Worm (Caenorhabditis elegans) whole organism, young adult: ENCODE results near the gene spp-30.
A peak's percentile ranks its signal among the peaks of the same experiment; 100 is the strongest.

Experiments used
- F22D6.2 ChIP-seq: sonication (generic microtip); optimal IDR thresholded peaks from 2 replicates; lab custom pipeline; 2016; ENCODE audit warnings: mild to moderate bottlenecking, missing genetic modification characterization, missing compliant biosample characterization
- F37B4.10 ChIP-seq: fragments of 200-800 bp; sonication (Bioruptor generic); IDR thresholded peaks from 2 replicates; pipeline ENCODE4 v1.3.6; 2022; ENCODE audit warnings: missing genetic modification characterization, missing compliant biosample characterization
- K11D2.4 ChIP-seq: fragments of 200-800 bp; sonication (Bioruptor generic); IDR thresholded peaks from 2 replicates; pipeline ENCODE4 v1.3.6; 2022; ENCODE audit warnings: missing genetic modification reagents, missing genetic modification characterization, missing compliant biosample characterization
- Y53G8AR.9 ChIP-seq: fragments of 200-800 bp; sonication (Bioruptor generic); conservative IDR thresholded peaks from 2 replicates; pipeline ENCODE4 v1.3.6; 2022; ENCODE audit warnings: missing genetic modification reagents, missing genetic modification characterization, missing compliant biosample characterization
- Y56A3A.18 ChIP-seq: fragments of 200-800 bp; sonication (Bioruptor generic); IDR thresholded peaks from 2 replicates; pipeline ENCODE4 v1.3.6; 2022; ENCODE audit warnings: missing genetic modification reagents, missing genetic modification characterization, missing compliant biosample characterization
- Y95B8A.8 ChIP-seq: fragments of 200-800 bp; sonication (Bioruptor generic); IDR thresholded peaks from 2 replicates; pipeline ENCODE4 v1.3.6; 2022; ENCODE audit warnings: missing genetic modification reagents, missing genetic modification characterization, missing compliant biosample characterization
- ama-1 ChIP-seq, 3 experiments: fragments of 150-350 bp in 1 of 3; sonication (generic microtip) in 2 of 3; optimal IDR thresholded peaks; 2 replicates each; lab custom pipeline; 2014 to 2018; ENCODE audit warnings: missing biosample characterization in 2 of 3, missing genetic modification characterization in 2 of 3, missing genetic modification reagents in 2 of 3
- atf-7 ChIP-seq: sonication (generic microtip); optimal IDR thresholded peaks from 2 replicates; lab custom pipeline; 2017; ENCODE audit warnings: mild to moderate bottlenecking, missing genetic modification characterization, missing compliant biosample characterization
- athp-1 ChIP-seq: sonication (generic microtip); optimal IDR thresholded peaks from 2 replicates; lab custom pipeline; 2017; ENCODE audit warnings: mild to moderate bottlenecking, missing genetic modification characterization, missing compliant biosample characterization
- ccch-3 ChIP-seq: fragments of 200-800 bp; sonication (Bioruptor generic); optimal IDR thresholded peaks from 2 replicates; lab custom pipeline; 2018; ENCODE audit warnings: mild to moderate bottlenecking, missing genetic modification characterization, missing compliant biosample characterization
- ceh-100 ChIP-seq: fragments of 200-800 bp; sonication (Bioruptor generic); IDR thresholded peaks from 2 replicates; pipeline ENCODE4 v1.3.6; 2022; ENCODE audit warnings: missing genetic modification reagents, missing genetic modification characterization, missing compliant biosample characterization
- dox-1 ChIP-seq: fragments of 200-800 bp; sonication (Bioruptor generic); IDR thresholded peaks from 2 replicates; pipeline ENCODE4 v1.3.6; 2022; ENCODE audit warnings: missing genetic modification reagents, missing genetic modification characterization, missing compliant biosample characterization
- egl-44 ChIP-seq: fragments of 200-800 bp; sonication (Bioruptor generic); IDR thresholded peaks from 2 replicates; pipeline ENCODE4 v1.3.6; 2022; ENCODE audit warnings: missing genetic modification reagents, missing genetic modification characterization, missing compliant biosample characterization
- ekl-4 ChIP-seq: fragments of 200-800 bp; sonication (Bioruptor generic); IDR thresholded peaks from 2 replicates; pipeline ENCODE4 v1.3.6; 2022; ENCODE audit warnings: missing genetic modification reagents, missing genetic modification characterization, missing compliant biosample characterization
- fkh-3 ChIP-seq: sonication (generic microtip); optimal IDR thresholded peaks from 2 replicates; lab custom pipeline; 2016; ENCODE audit warnings: mild to moderate bottlenecking, missing genetic modification characterization, missing compliant biosample characterization
- gei-17 ChIP-seq: fragments of 200-800 bp; sonication (Bioruptor generic); optimal IDR thresholded peaks from 2 replicates; lab custom pipeline; 2018; ENCODE audit warnings: mild to moderate bottlenecking, missing genetic modification characterization, missing compliant biosample characterization
- hlh-12 ChIP-seq: sonication (generic microtip); optimal IDR thresholded peaks from 2 replicates; lab custom pipeline; 2016; ENCODE audit warnings: missing genetic modification characterization, missing compliant biosample characterization
- hmg-1.2 ChIP-seq: fragments of 200-800 bp; sonication (Bioruptor generic); IDR thresholded peaks from 2 replicates; pipeline ENCODE4 v1.3.6; 2022; ENCODE audit warnings: missing genetic modification reagents, missing genetic modification characterization, missing compliant biosample characterization
- hsf-1 ChIP-seq: fragments of 200-800 bp; sonication (Bioruptor generic); IDR thresholded peaks from 2 replicates; pipeline ENCODE4 v1.3.6; 2022; ENCODE audit warnings: missing genetic modification reagents, missing genetic modification characterization, missing compliant biosample characterization
- lag-1 ChIP-seq: fragments of 200-800 bp; sonication (Bioruptor generic); IDR thresholded peaks from 2 replicates; pipeline ENCODE4 v1.3.6; 2022; ENCODE audit warnings: missing genetic modification reagents, missing genetic modification characterization, missing compliant biosample characterization
- let-607 ChIP-seq, 2 experiments: fragments of 200-800 bp in 1 of 2; sonication (Bioruptor generic) in 1 of 2; sonication (generic microtip) in 1 of 2; optimal IDR thresholded peaks; 2 replicates each; lab custom pipeline; 2016 to 2018; ENCODE audit warnings: mild to moderate bottlenecking in 2 of 2, missing compliant biosample characterization in 2 of 2, missing genetic modification characterization in 2 of 2, moderate library complexity in 2 of 2, missing genotype in 1 of 2
- lin-26 ChIP-seq: fragments of 200-800 bp; sonication (Bioruptor generic); IDR thresholded peaks from 2 replicates; pipeline ENCODE4 v1.3.6; 2022; ENCODE audit warnings: missing genetic modification reagents, missing genetic modification characterization, missing compliant biosample characterization
- lin-40 ChIP-seq: sonication (generic microtip); optimal IDR thresholded peaks from 2 replicates; lab custom pipeline; 2016; ENCODE audit warnings: missing genetic modification characterization, mild to moderate bottlenecking, missing compliant biosample characterization, missing genotype, missing genetic modification reagents
- lin-54 ChIP-seq: fragments of 200-800 bp; sonication (Bioruptor generic); optimal IDR thresholded peaks from 2 replicates; lab custom pipeline; 2018; ENCODE audit warnings: mild to moderate bottlenecking, missing genetic modification characterization, missing compliant biosample characterization
- lsl-1 ChIP-seq: fragments of 200-800 bp; sonication (Bioruptor generic); optimal IDR thresholded peaks from 2 replicates; lab custom pipeline; 2018; ENCODE audit warnings: mild to moderate bottlenecking, missing genetic modification characterization, moderate library complexity, missing compliant biosample characterization
- lsy-27 ChIP-seq: sonication (generic microtip); optimal IDR thresholded peaks from 2 replicates; lab custom pipeline; 2017; ENCODE audit warnings: missing genetic modification characterization, mild to moderate bottlenecking, missing compliant biosample characterization, antibody characterized with exemption, missing genotype, borderline replicate concordance; ENCODE audit not compliant: insufficient read depth
- mel-28 ChIP-seq: sonication (generic microtip); optimal IDR thresholded peaks from 2 replicates; lab custom pipeline; 2016; ENCODE audit warnings: borderline replicate concordance, mild to moderate bottlenecking, missing genetic modification characterization, missing compliant biosample characterization
- nfya-1 ChIP-seq: sonication (generic microtip); optimal IDR thresholded peaks from 2 replicates; lab custom pipeline; 2017; ENCODE audit warnings: antibody characterized with exemption, missing compliant biosample characterization, missing genetic modification characterization, borderline replicate concordance; ENCODE audit not compliant: insufficient read depth
- nhr-80 ChIP-seq: sonication (generic microtip); optimal IDR thresholded peaks from 2 replicates; lab custom pipeline; 2016; ENCODE audit warnings: missing genetic modification characterization, missing compliant biosample characterization
- nhr-90 ChIP-seq: sonication (generic microtip); optimal IDR thresholded peaks from 2 replicates; lab custom pipeline; 2016; ENCODE audit warnings: missing genotype, mild to moderate bottlenecking, missing genetic modification characterization, missing compliant biosample characterization
- pbrm-1 ChIP-seq: fragments of 200-800 bp; sonication (Bioruptor generic); IDR thresholded peaks from 2 replicates; pipeline ENCODE4 v1.3.6; 2022; ENCODE audit warnings: missing genetic modification reagents, missing genetic modification characterization, missing compliant biosample characterization
- rcor-1 ChIP-seq: fragments of 200-800 bp; sonication (Bioruptor generic); IDR thresholded peaks from 2 replicates; pipeline ENCODE4 v1.3.6; 2022; ENCODE audit warnings: missing genetic modification reagents, missing genetic modification characterization, missing compliant biosample characterization
- repo-1 ChIP-seq: sonication (generic microtip); optimal IDR thresholded peaks from 2 replicates; lab custom pipeline; 2017; ENCODE audit warnings: mild to moderate bottlenecking, missing genetic modification characterization, missing compliant biosample characterization
- somi-1 ChIP-seq: fragments of 200-800 bp; sonication (Bioruptor generic); optimal IDR thresholded peaks from 2 replicates; lab custom pipeline; 2018; ENCODE audit warnings: mild to moderate bottlenecking, missing genetic modification characterization, missing compliant biosample characterization
- tbp1 ChIP-seq: fragments of 200-800 bp; sonication (Bioruptor generic); optimal IDR thresholded peaks from 2 replicates; lab custom pipeline; 2018; ENCODE audit warnings: mild to moderate bottlenecking, missing genetic modification characterization, missing compliant biosample characterization
- tbx-9 ChIP-seq: sonication (generic microtip); optimal IDR thresholded peaks from 2 replicates; lab custom pipeline; 2016; ENCODE audit warnings: borderline replicate concordance, missing genetic modification characterization, inconsistent platforms, missing compliant biosample characterization
- ztf-22 ChIP-seq: fragments of 200-800 bp; sonication (Bioruptor generic); optimal IDR thresholded peaks from 2 replicates; lab custom pipeline; 2018; ENCODE audit warnings: mild to moderate bottlenecking, missing genetic modification characterization, moderate library complexity, missing compliant biosample characterization
- ztf-26 ChIP-seq: sonication (generic microtip); optimal IDR thresholded peaks from 2 replicates; lab custom pipeline; 2017; ENCODE audit warnings: missing genetic modification characterization, missing compliant biosample characterization
- ztf-6 ChIP-seq: fragments of 200-800 bp; sonication (Bioruptor generic); IDR thresholded peaks from 2 replicates; pipeline ENCODE4 v1.3.6; 2022; ENCODE audit warnings: missing genetic modification reagents, missing genetic modification characterization, missing compliant biosample characterization

spp-30 gene

ce11 chrX:11605766-11606490 lies 22.6 kb downstream of the spp-30 start (continued):
- TF ChIP-seq nhr-80 (tag; lab: Kevin White, UChicago) (peak; percentile 95), ama-1 (optimal IDR thresholded peaks at IDR 0.05; lab: Kevin White, UChicago) (no peak), ama-1 (GFP tag; optimal IDR thresholded peaks at IDR 0.05; lab: Kevin White, UChicago) (no peak), egl-44 (GFP tag; lab: Robert Waterston, UW) (no peak), fkh-3 (tag; lab: Kevin White, UChicago) (no peak), lin-26 (peak; percentile 90), nfya-1 (no peak), ccch-3 (no peak), lsl-1 (GFP tag; lab: Kevin White, UChicago) (peak; percentile 17), ztf-22 (GFP tag; lab: Kevin White, UChicago) (peak; percentile 74), dox-1 (GFP tag; lab: Robert Waterston, UW) (peak; percentile 94), lag-1 (GFP tag; lab: Robert Waterston, UW) (no peak), Y53G8AR.9 (GFP tag; lab: Robert Waterston, UW) (peak; percentile 89; the same call in 1 of the 2 replicates), ceh-100 (GFP tag; lab: Robert Waterston, UW) (peak; percentile 14; the same call in 1 of the 2 replicates), somi-1 (GFP tag; lab: Kevin White, UChicago) (peak; percentile 99), lin-54 (GFP tag; lab: Kevin White, UChicago) (peak; percentile 75), pbrm-1 (GFP tag; lab: Robert Waterston, UW) (peak; percentile 95), lsy-27 (tag; lab: Kevin White, UChicago) (no peak)
- TF ChIP-seq, all 124 proteins: peak for 69

ce11 chrX:11605214-11605765 lies 23.2 kb downstream of the spp-30 start, which contains the start of gene ftt-2:
TSS of gene ftt-2 (minus strand) at chrX:11605419.
- TF ChIP-seq mel-28 (tag; lab: Kevin White, UChicago), result no peak
- peak; percentile 72 for TF ChIP-seq ama-1 (optimal IDR thresholded peaks at IDR 0.05; lab: Kevin White, UChicago)
- no peak for TF ChIP-seq ama-1 (GFP tag; optimal IDR thresholded peaks at IDR 0.05; lab: Kevin White, UChicago)

DNA sequence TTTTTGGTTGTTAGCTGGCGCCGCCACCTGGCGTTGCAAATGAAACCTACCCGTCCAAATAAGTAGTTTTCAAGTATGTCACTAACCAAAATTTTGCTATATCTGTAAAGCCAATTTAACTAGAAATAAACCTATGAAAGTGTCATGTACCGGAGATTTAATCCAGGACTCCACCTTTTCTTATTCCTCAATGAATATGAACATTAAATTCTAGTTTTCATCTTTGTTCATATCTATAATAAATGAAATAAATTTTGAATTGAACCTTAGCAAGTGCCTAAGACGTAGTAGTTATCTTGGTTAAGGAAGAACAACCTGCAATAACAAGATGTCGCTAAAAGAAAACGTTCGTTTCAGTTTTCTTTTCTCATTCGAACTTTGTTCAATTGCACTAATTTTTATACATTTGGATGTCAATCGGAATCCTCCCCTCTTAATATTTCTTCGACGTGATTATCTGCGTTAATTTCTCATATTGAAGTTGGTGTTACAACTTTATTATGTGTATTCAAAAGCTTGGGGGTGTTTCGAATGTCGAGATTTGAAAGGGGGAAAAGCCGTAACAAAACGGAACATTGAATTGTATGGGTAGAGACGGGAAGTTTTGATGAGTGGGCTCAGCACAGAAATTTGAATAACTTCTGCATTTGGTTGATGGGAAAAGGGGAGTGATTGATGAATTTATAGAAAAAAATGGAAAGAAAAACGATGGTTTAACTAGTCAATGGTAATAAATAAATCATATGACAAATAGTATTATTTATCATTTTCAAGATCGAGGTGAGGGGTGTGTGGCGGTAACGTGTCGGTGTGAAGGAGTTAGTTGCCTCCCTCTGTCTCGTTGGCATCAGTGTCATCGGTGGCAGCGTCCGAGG lies 25.0 kb downstream of the spp-30 start:
- peak; percentile 68 for TF ChIP-seq somi-1 (GFP tag; lab: Kevin White, UChicago)
- TF ChIP-seq ekl-4 (GFP tag; lab: Robert Waterston, UW), result no peak; the same call in 1 of the 2 replicates
- peak; percentile 51 for TF ChIP-seq tbp1 (GFP tag; lab: Kevin White, UChicago)
- TF ChIP-seq Y56A3A.18, result peak; percentile 92
- TF ChIP-seq lsl-1 (GFP tag; lab: Kevin White, UChicago), result no peak
- peak; percentile 90 for TF ChIP-seq repo-1 (tag; lab: Kevin White, UChicago)
- peak; percentile 60 for TF ChIP-seq ztf-26 (tag; lab: Kevin White, UChicago)
- TF ChIP-seq nhr-90 (tag; lab: Kevin White, UChicago), result peak; percentile 27
- TF ChIP-seq ama-1 (optimal IDR thresholded peaks at IDR 0.05; lab: Kevin White, UChicago), result peak; percentile 76
- peak in 1 of 2 experiments; percentile 36 for TF ChIP-seq ama-1 (GFP tag; optimal IDR thresholded peaks at IDR 0.05; lab: Kevin White, UChicago)
- peak; percentile 8 for TF ChIP-seq F22D6.2 (tag; lab: Kevin White, UChicago)
- no peak for TF ChIP-seq ztf-6 (GFP tag; lab: Robert Waterston, UW)
- TF ChIP-seq hsf-1 (GFP tag; lab: Robert Waterston, UW), result peak; percentile 15; the same call in 1 of the 2 replicates
- no peak for TF ChIP-seq tbx-9 (tag; lab: Kevin White, UChicago)
- TF ChIP-seq ceh-100 (GFP tag; lab: Robert Waterston, UW), result peak; percentile 8; the same call in 1 of the 2 replicates
- TF ChIP-seq atf-7 (tag; lab: Kevin White, UChicago), result peak; percentile 69
- no peak for TF ChIP-seq hlh-12
- TF ChIP-seq F37B4.10 (GFP tag; lab: Robert Waterston, UW), result no peak
- peak in 1 of 2 experiments; percentile 45 for TF ChIP-seq let-607 (tag; optimal IDR thresholded peaks at IDR 0.05; lab: Kevin White, UChicago)
- peak; percentile 74 for TF ChIP-seq gei-17
- peak; percentile 85 for TF ChIP-seq lin-40
- peak; percentile 11; the same call in 1 of the 2 replicates for TF ChIP-seq rcor-1 (GFP tag; lab: Robert Waterston, UW)
- peak; percentile 15; the same call in 1 of the 2 replicates for TF ChIP-seq hmg-1.2 (GFP tag; lab: Robert Waterston, UW)
- peak; percentile 60; the same call in 1 of the 2 replicates for TF ChIP-seq Y95B8A.8 (GFP tag; lab: Robert Waterston, UW)
- peak; percentile 26 for TF ChIP-seq athp-1
- peak; percentile 44; the same call in 1 of the 2 replicates for TF ChIP-seq K11D2.4
